Fruit fly (Drosophila melanogaster) whole organism, embryonic: ENCODE measurements around the gene pigs.

Experiments used
- ATbp ChIP-seq: fragments of 200-800 bp; sonication (Bioruptor generic); optimal IDR thresholded peaks from 2 replicates; lab custom pipeline; 2017; ENCODE audit warnings: missing biosample characterization, mild to moderate bottlenecking, missing genetic modification characterization, missing genetic modification reagents
- Atf6 ChIP-seq: fragments of 200-800 bp; sonication (Bioruptor generic); IDR thresholded peaks from 2 replicates; pipeline ENCODE4 v1.3.6; 2022; ENCODE audit warnings: missing biosample characterization, missing genetic modification characterization
- CG10366 ChIP-seq: fragments of 200-800 bp; sonication (Bioruptor generic); IDR thresholded peaks from 2 replicates; pipeline ENCODE4 v1.3.6; 2022; ENCODE audit warnings: missing biosample characterization, missing genetic modification characterization
- CG10959 ChIP-seq: fragments of 200-800 bp; sonication (Bioruptor generic); IDR thresholded peaks from 2 replicates; pipeline ENCODE4 v1.3.6; 2022; ENCODE audit warnings: missing biosample characterization, missing genetic modification characterization
- CG11696 ChIP-seq: fragments of 200-800 bp; sonication (Bioruptor generic); IDR thresholded peaks from 2 replicates; pipeline ENCODE4 v1.3.6; 2022; ENCODE audit warnings: missing biosample characterization, missing genetic modification characterization
- CG12219 ChIP-seq: fragments of 200-800 bp; sonication (Bioruptor generic); optimal IDR thresholded peaks from 3 replicates; lab custom pipeline; 2018; ENCODE audit warnings: missing biosample characterization, mild to moderate bottlenecking, missing genetic modification characterization
- CG12769 ChIP-seq: fragments of 200-800 bp; sonication (Bioruptor generic); optimal IDR thresholded peaks from 2 replicates; lab custom pipeline; 2019; ENCODE audit warnings: missing biosample characterization, mild to moderate bottlenecking, missing genetic modification characterization, moderate library complexity
- CG14050 ChIP-seq: fragments of 200-800 bp; sonication (Bioruptor generic); IDR thresholded peaks from 3 replicates; pipeline ENCODE4 v1.3.6; 2022; ENCODE audit warnings: missing biosample characterization, missing genetic modification characterization
- CG14860 ChIP-seq: fragments of 200-800 bp; sonication (Bioruptor generic); IDR thresholded peaks from 3 replicates; pipeline ENCODE4 v1.3.6; 2022; ENCODE audit warnings: missing biosample characterization, missing genetic modification characterization; ENCODE audit not compliant: partially characterized antibody
- CG17361 ChIP-seq: fragments of 200-800 bp; sonication (Bioruptor generic); IDR thresholded peaks from 3 replicates; pipeline ENCODE4 v1.3.6; 2022; ENCODE audit warnings: missing biosample characterization, missing genetic modification characterization
- CG4282 ChIP-seq: fragments of 200-800 bp; sonication (Bioruptor generic); optimal IDR thresholded peaks from 2 replicates; lab custom pipeline; 2016; ENCODE audit warnings: missing biosample characterization, missing genetic modification characterization
- CG4360 ChIP-seq: fragments of 200-800 bp; sonication (Bioruptor generic); IDR thresholded peaks from 2 replicates; pipeline ENCODE4 v1.3.6; 2022; ENCODE audit warnings: missing biosample characterization, missing genetic modification characterization
- CG4730 ChIP-seq: fragments of 200-800 bp; sonication (Bioruptor generic); IDR thresholded peaks from 2 replicates; pipeline ENCODE4 v1.3.6; 2022; ENCODE audit warnings: missing biosample characterization, missing genetic modification characterization
- CG7839 ChIP-seq: fragments of 200-800 bp; sonication (Bioruptor generic); optimal IDR thresholded peaks from 3 replicates; lab custom pipeline; 2018; ENCODE audit warnings: missing biosample characterization, mild to moderate bottlenecking, missing genetic modification characterization, moderate library complexity
- CG7928 ChIP-seq: fragments of 200-800 bp; sonication (Bioruptor generic); optimal IDR thresholded peaks from 2 replicates; lab custom pipeline; 2017; ENCODE audit warnings: missing biosample characterization, mild to moderate bottlenecking, missing genetic modification characterization
- CG8281 ChIP-seq: fragments of 200-800 bp; sonication (Bioruptor generic); optimal IDR thresholded peaks from 2 replicates; lab custom pipeline; 2018; ENCODE audit warnings: missing biosample characterization, mild to moderate bottlenecking, missing genetic modification characterization, moderate library complexity
- CG8924 ChIP-seq: fragments of 200-800 bp; optimal IDR thresholded peaks from 3 replicates; lab custom pipeline; 2019; ENCODE audit warnings: missing biosample characterization, mild to moderate bottlenecking, missing genetic modification characterization, moderate library complexity
- CG9609 ChIP-seq: fragments of 200-800 bp; sonication (Bioruptor generic); optimal IDR thresholded peaks from 3 replicates; lab custom pipeline; 2016; ENCODE audit warnings: missing biosample characterization, missing genetic modification characterization
- CoRest ChIP-seq: fragments of 200-800 bp; sonication (Bioruptor generic); optimal IDR thresholded peaks from 3 replicates; lab custom pipeline; 2018; ENCODE audit warnings: missing biosample characterization, mild to moderate bottlenecking, missing genetic modification characterization, moderate library complexity
- D ChIP-seq, 2 experiments: fragments of 200-800 bp in 1 of 2; fragments of >200 bp in 1 of 2; sonication (Bioruptor generic) in 1 of 2; optimal IDR thresholded peaks; 2 replicates in 1 of 2; 3 replicates in 1 of 2; lab custom pipeline; 2017; ENCODE audit warnings: mild to moderate bottlenecking in 1 of 2, missing biosample characterization in 1 of 2, missing genetic modification characterization in 1 of 2, missing genetic modification reagents in 1 of 2
- Dek ChIP-seq: fragments of 200-800 bp; sonication (Bioruptor generic); optimal IDR thresholded peaks from 3 replicates; lab custom pipeline; 2019; ENCODE audit warnings: missing biosample characterization, mild to moderate bottlenecking, missing genetic modification characterization, moderate library complexity
- Dp ChIP-seq: fragments of 200-800 bp; sonication (Bioruptor generic); optimal IDR thresholded peaks from 2 replicates; lab custom pipeline; 2018; ENCODE audit warnings: missing biosample characterization, mild to moderate bottlenecking, missing genetic modification characterization, moderate library complexity
- Elba2 ChIP-seq: fragments of 200-800 bp; sonication (Bioruptor generic); optimal IDR thresholded peaks from 3 replicates; lab custom pipeline; 2016; ENCODE audit warnings: missing biosample characterization, missing genetic modification characterization
- HLHmδ ChIP-seq: fragments of 200-800 bp; sonication (Bioruptor generic); optimal IDR thresholded peaks from 2 replicates; lab custom pipeline; 2018; ENCODE audit warnings: missing biosample characterization, mild to moderate bottlenecking, missing genetic modification characterization, moderate library complexity
- HmgD ChIP-seq: fragments of 200-800 bp; sonication (Bioruptor generic); optimal IDR thresholded peaks from 3 replicates; lab custom pipeline; 2016; ENCODE audit warnings: missing biosample characterization, missing genetic modification characterization
- Hsf ChIP-seq: fragments of 200-800 bp; sonication (Bioruptor generic); optimal IDR thresholded peaks from 3 replicates; lab custom pipeline; 2016; ENCODE audit warnings: missing biosample characterization, missing genetic modification characterization
- Max ChIP-seq: fragments of 200-800 bp; sonication (Bioruptor generic); optimal IDR thresholded peaks from 2 replicates; lab custom pipeline; 2016; ENCODE audit warnings: missing biosample characterization, mild to moderate bottlenecking, missing genetic modification characterization
- Mes4 ChIP-seq: fragments of 200-800 bp; sonication (Bioruptor generic); optimal IDR thresholded peaks from 2 replicates; lab custom pipeline; 2016; ENCODE audit warnings: missing biosample characterization, missing genetic modification characterization
- NC2α ChIP-seq: fragments of 200-800 bp; sonication (Bioruptor generic); optimal IDR thresholded peaks from 2 replicates; lab custom pipeline; 2016; ENCODE audit warnings: missing biosample characterization, missing genetic modification characterization
- Sox102F ChIP-seq: fragments of 200-800 bp; sonication (Bioruptor generic); optimal IDR thresholded peaks from 2 replicates; lab custom pipeline; 2018; ENCODE audit warnings: missing biosample characterization, mild to moderate bottlenecking, missing genetic modification characterization, moderate library complexity
- Stat92E ChIP-seq, 3 experiments: fragments of >200 bp in 2 of 3; fragments of 200-800 bp in 1 of 3; sonication (Bioruptor generic) in 1 of 3; optimal IDR thresholded peaks; 2 replicates each; lab custom pipeline; 2017 to 2019; ENCODE audit warnings: missing biosample characterization in 3 of 3, missing genetic modification characterization in 3 of 3, mild to moderate bottlenecking in 1 of 3, moderate library complexity in 1 of 3
- Taf1 ChIP-seq: fragments of 200-800 bp; sonication (Bioruptor generic); IDR thresholded peaks from 2 replicates; pipeline ENCODE4 v1.3.6; 2022; ENCODE audit warnings: missing biosample characterization, missing genetic modification characterization
- al ChIP-seq: fragments of 200-800 bp; sonication (Bioruptor generic); IDR thresholded peaks from 2 replicates; pipeline ENCODE4 v1.3.6; 2022; ENCODE audit warnings: missing biosample characterization, missing genetic modification characterization
- ap ChIP-seq: fragments of 200-800 bp; sonication (Bioruptor generic); IDR thresholded peaks from 2 replicates; pipeline ENCODE4 v1.3.6; 2022; ENCODE audit warnings: missing biosample characterization, missing genetic modification characterization
- bbx ChIP-seq: fragments of 200-800 bp; sonication (Bioruptor generic); IDR thresholded peaks from 2 replicates; pipeline ENCODE4 v1.3.6; 2022; ENCODE audit warnings: missing biosample characterization, missing genetic modification characterization; ENCODE audit not compliant: partially characterized antibody
- br ChIP-seq: fragments of >200 bp; optimal IDR thresholded peaks from 2 replicates; lab custom pipeline; 2017
- dmrt99B ChIP-seq: fragments of 200-800 bp; sonication (Bioruptor generic); optimal IDR thresholded peaks from 2 replicates; lab custom pipeline; 2018; ENCODE audit warnings: missing biosample characterization, mild to moderate bottlenecking, missing genetic modification characterization, moderate library complexity
- lilli ChIP-seq: fragments of 200-800 bp; sonication (Bioruptor generic); optimal IDR thresholded peaks from 3 replicates; lab custom pipeline; 2016; ENCODE audit warnings: missing biosample characterization, missing genetic modification characterization
- phol ChIP-seq: fragments of 200-800 bp; sonication (Bioruptor generic); optimal IDR thresholded peaks from 3 replicates; lab custom pipeline; 2018; ENCODE audit warnings: missing biosample characterization, mild to moderate bottlenecking, missing genetic modification characterization, moderate library complexity
- pros ChIP-seq: fragments of 200-800 bp; sonication (Bioruptor generic); optimal IDR thresholded peaks from 3 replicates; lab custom pipeline; 2019; ENCODE audit warnings: missing biosample characterization, mild to moderate bottlenecking, missing genetic modification characterization, moderate library complexity
- repo ChIP-seq: fragments of 200-800 bp; sonication (Bioruptor generic); optimal IDR thresholded peaks from 2 replicates; lab custom pipeline; 2016; ENCODE audit warnings: missing biosample characterization, missing genetic modification characterization
- salm ChIP-seq: fragments of 200-800 bp; sonication (Bioruptor generic); optimal IDR thresholded peaks from 2 replicates; lab custom pipeline; 2018; ENCODE audit warnings: missing biosample characterization, mild to moderate bottlenecking, missing genetic modification characterization
- sens ChIP-seq: fragments of 200-800 bp; sonication (Bioruptor generic); peaks from one replicate; lab custom pipeline; 2016; ENCODE audit warnings: missing biosample characterization, missing genetic modification characterization
- slp2 ChIP-seq: fragments of 200-800 bp; sonication (Bioruptor generic); optimal IDR thresholded peaks from 2 replicates; lab custom pipeline; 2016; ENCODE audit warnings: missing biosample characterization, missing genetic modification characterization
- tin ChIP-seq: fragments of 200-800 bp; sonication (Bioruptor generic); optimal IDR thresholded peaks from 3 replicates; lab custom pipeline; 2016; ENCODE audit warnings: missing biosample characterization, missing genetic modification characterization
- tll ChIP-seq, 2 experiments: fragments of 200-800 bp in 1 of 2; fragments of >200 bp in 1 of 2; sonication (Bioruptor generic) in 1 of 2; optimal IDR thresholded peaks; 2 replicates each; lab custom pipeline; 2017 to 2019; ENCODE audit warnings: missing biosample characterization in 2 of 2, missing genetic modification characterization in 2 of 2, mild to moderate bottlenecking in 1 of 2, moderate library complexity in 1 of 2
- trh ChIP-seq: fragments of 200-800 bp; sonication (Bioruptor generic); optimal IDR thresholded peaks from 2 replicates; lab custom pipeline; 2016; ENCODE audit warnings: missing biosample characterization, missing genetic modification characterization
- wor ChIP-seq: fragments of 200-800 bp; sonication (Bioruptor generic); IDR thresholded peaks from 2 replicates; pipeline ENCODE4 v1.3.6; 2022; ENCODE audit warnings: missing biosample characterization, missing genetic modification characterization

The pigs gene

DNA sequence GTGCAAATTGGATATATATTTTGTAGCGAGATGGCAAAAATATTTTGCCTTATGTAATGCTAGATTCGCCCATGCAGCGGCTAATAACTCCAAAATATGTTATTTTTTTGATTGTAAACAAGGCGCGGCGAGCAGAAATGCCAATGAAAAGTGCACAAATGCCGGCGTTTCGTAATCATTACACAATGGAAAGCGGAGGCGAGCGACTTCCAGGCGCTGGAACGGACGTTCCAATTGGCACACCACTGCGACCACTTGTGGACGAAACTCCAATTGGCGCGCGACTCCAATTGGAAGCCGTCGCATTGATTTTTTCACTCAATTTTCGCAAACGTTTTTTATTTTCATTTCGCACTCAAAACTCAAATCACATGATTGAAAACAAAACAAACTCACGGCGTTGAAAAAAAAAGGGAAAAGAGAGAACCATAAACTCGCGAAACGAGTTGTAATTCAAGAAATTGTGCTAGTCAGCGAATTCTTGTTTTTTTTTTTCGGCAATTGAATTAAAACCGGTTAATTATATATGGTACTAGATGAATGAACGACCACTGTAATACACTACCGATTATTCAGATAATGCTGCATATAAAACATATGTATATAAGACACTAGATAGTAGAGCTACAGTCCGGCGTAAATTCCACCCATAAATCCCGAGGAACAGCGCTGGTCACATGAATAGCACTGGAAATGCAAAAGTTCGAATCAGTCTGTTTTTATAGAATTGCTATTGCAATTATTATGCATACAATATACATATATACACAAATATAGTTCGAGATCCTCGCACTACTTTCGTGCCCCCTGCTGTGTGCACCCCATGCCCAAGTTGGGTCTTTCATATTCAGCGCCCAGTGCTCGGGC is 79.0 kb downstream of the pigs start, which contains the start of gene ND-ASHI (continued):
- TF ChIP-seq repo (peak; percentile 86), Hsf (GFP tag; lab: Kevin White, UChicago) (peak; percentile 95), HmgD (peak; percentile 55), phol (tag; lab: Kevin White, UChicago) (peak; percentile 87), Max (GFP tag; lab: Kevin White, UChicago) (peak; percentile 94), CG7928 (GFP tag; lab: Kevin White, UChicago) (peak; percentile 81), CG9609 (GFP tag; lab: Kevin White, UChicago) (peak; percentile 84), al (GFP tag; lab: Robert Waterston, UW) (peak; percentile 95), dmrt99B (tag; lab: Kevin White, UChicago) (peak; percentile 94), slp2 (peak; percentile 83), NC2α (GFP tag; lab: Kevin White, UChicago) (peak; percentile 77), CoRest (peak; percentile 92), CG4282 (GFP tag; lab: Kevin White, UChicago) (peak; percentile 68), CG14860 (no peak), tin (peak; percentile 93), Elba2 (GFP tag; lab: Kevin White, UChicago) (peak; percentile 81), Dp (GFP tag; lab: Kevin White, UChicago) (no peak), CG4360 (GFP tag; lab: Robert Waterston, UW) (peak; percentile 60), CG8281 (tag; lab: Kevin White, UChicago) (no peak), ap (GFP tag; lab: Robert Waterston, UW) (peak; percentile 93), lilli (GFP tag; lab: Kevin White, UChicago) (peak; percentile 97), CG10366 (GFP tag; lab: Robert Waterston, UW) (peak; percentile 95), Stat92E (GFP tag; optimal IDR thresholded peaks at IDR 0.05; lab: Kevin White, UChicago) (no peak), CG4730 (GFP tag; lab: Robert Waterston, UW) (peak; percentile 90), CG11696 (GFP tag; lab: Robert Waterston, UW) (peak; percentile 98), CG12219 (peak; percentile 95), D (optimal IDR thresholded peaks at IDR 0.05; lab: Kevin White, UChicago) (no peak), D (GFP tag; optimal IDR thresholded peaks at IDR 0.05; lab: Kevin White, UChicago) (peak; percentile 88), wor (peak; percentile 82), sens (GFP tag; lab: Kevin White, UChicago) (peak; percentile 98), Sox102F (GFP tag; lab: Kevin White, UChicago) (peak; percentile 92), CG12769 (tag; lab: Kevin White, UChicago) (peak; percentile 99), ATbp (peak; percentile 91), HLHmδ (GFP tag; lab: Kevin White, UChicago) (no peak), Mes4 (GFP tag; lab: Kevin White, UChicago) (peak; percentile 84), CG14050 (GFP tag; lab: Robert Waterston, UW) (peak; percentile 94), CG10959 (GFP tag; lab: Robert Waterston, UW) (peak; percentile 86), pros (GFP tag; lab: Kevin White, UChicago) (no peak), Taf1 (GFP tag; lab: Robert Waterston, UW) (peak; percentile 96), tll (GFP tag; optimal IDR thresholded peaks at IDR 0.05; lab: Kevin White, UChicago) (no peak), bbx (GFP tag; lab: Robert Waterston, UW) (no peak), br (lab: Kevin White, UChicago) (no peak), trh (peak; percentile 76), CG17361 (GFP tag; lab: Robert Waterston, UW) (peak; percentile 91), salm (tag; lab: Kevin White, UChicago) (peak; percentile 84), CG8924 (tag; lab: Kevin White, UChicago) (peak; percentile 93), Dek (tag; lab: Kevin White, UChicago) (peak; percentile 94), CG7839 (tag; lab: Kevin White, UChicago) (peak; percentile 97), Atf6 (GFP tag; lab: Robert Waterston, UW) (peak; percentile 96)
